Fruit fly (Drosophila melanogaster): Measurements from ENCODE around the gene GC1.

GC1 gene

DNA sequence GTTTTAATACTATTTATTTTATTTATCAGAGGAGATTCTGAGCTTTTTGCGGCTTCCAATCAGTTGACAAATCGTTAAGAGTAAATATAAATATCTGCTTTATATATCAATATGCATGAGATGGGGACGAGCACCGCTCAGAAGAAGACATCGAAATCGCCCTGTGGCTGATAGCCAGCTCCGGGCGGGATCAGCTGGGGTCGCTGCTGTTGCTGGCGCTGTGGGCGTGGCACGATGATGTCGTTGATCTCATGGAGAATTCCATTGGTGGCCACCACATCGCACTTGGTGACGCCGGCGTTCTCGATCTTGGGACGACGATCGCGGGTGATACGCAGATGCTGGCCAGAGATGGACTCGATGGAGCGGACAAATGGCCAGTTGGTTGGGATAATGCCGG, 17.4 kb downstream of the GC1 start:
- TF ChIP-seq CTCF (optimal IDR thresholded peaks at IDR 0.05) (no peak), CG8478 (optimal IDR thresholded peaks at IDR 0.05) (no peak)

DNA sequence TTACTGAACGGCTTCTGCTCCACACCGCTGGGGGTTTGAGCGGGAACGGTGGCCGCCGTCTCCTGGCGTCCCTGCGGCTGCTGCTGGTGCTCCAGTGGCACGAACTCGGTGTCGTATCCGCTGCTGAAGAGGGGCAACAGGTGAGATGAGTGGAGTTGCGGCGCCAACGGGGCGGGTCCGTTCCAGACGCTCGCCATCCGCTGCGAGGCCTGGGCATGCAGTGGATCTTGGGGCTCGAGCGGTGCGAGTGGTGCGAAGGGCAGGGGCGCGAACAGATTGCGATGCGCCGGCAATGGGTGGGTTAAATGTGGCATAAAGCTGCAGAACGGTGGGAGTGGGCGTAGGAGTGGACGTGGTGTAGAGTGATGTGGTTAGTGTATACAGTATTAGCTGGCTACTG, 21.7 kb downstream of the GC1 start:
- no peak for TF ChIP-seq CTCF (optimal IDR thresholded peaks at IDR 0.05)

DNA sequence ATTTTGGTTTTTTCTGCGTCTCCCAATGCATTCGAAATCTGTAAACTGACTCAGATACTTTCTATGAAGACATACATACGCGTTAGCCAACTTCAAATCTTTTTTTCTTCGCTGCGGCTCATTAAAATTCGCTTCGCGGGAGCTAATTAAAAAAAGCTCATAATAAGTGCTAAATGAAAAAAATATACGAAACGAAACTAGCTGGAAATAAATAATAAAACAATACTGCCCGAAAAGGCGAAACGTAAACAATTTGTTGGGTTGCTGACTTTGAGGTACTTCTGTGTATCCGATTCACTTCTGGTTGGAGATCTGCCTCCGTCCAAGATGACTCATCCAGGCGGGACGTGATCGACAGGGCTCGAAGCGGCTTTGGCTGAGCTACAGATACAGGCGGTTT, 22.5 kb downstream of the GC1 start:
- TF ChIP-seq CG8478 (optimal IDR thresholded peaks at IDR 0.05) (no peak), CTCF (optimal IDR thresholded peaks at IDR 0.05) (no peak)

dm6 chr3R:11991538-11992164, 24.1 kb downstream of the GC1 start:
- TF ChIP-seq CTCF (optimal IDR thresholded peaks at IDR 0.05) = no peak
- TF ChIP-seq CG8478 (optimal IDR thresholded peaks at IDR 0.05) = no peak

- no peak for TF ChIP-seq CTCF (optimal IDR thresholded peaks at IDR 0.05)
- TF ChIP-seq CG8478 (optimal IDR thresholded peaks at IDR 0.05) = no peak
Observed at dm6 chr3R:11992934-11993670, 25.6 kb downstream of the GC1 start, which contains the start of gene mfas. mfas (minus strand) TSS chr3R:11993315.

DNA sequence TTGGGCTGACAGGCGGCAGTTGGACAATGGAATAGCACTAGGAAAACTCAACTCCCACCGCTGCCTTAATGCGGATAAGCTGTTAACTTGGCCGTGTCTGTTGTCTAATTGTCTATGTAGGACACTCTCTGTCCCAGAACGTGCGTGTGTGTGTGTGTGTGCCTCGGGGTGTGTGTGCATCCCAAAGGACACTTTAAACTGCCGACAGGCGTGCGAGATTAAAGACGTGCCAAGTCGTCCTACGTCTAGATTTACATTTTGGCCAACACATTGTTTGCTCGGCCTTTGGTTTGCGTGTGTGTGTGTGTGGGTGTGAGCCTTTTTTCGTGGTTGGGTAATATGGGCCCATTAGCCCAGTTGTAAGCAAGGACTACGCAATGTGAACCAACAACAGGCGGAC, 30.6 kb downstream of the GC1 start:
- no peak for TF ChIP-seq CTCF (optimal IDR thresholded peaks at IDR 0.05)
- no peak for TF ChIP-seq CG8478 (optimal IDR thresholded peaks at IDR 0.05)

- no peak for TF ChIP-seq CTCF (optimal IDR thresholded peaks at IDR 0.05)
- no peak for TF ChIP-seq CG8478 (optimal IDR thresholded peaks at IDR 0.05)
Observed at dm6 chr3R:11999074-11999473, 31.6 kb downstream of the GC1 start, which contains the start of gene Ect3. Ect3 (plus strand) TSS chr3R:11999278.

DNA sequence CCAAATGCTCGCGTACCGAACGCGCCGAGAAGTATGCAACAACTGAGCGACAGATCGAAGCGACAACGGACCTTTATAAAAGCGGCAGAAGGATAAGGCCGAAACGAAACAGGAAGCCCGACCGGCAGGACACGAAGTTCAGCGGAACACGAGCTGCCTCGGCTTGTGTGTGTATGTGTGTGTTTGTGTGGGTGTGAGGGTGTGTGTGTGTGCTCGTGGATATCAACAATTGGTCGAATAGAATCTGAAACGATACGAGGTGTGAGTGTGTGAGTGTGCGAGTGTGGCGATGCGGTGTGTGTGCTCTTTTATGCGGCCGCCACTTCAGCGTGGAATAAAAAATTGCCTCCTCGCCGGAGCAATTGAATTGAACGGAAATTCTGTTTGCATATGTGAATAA, 37.9 kb downstream of the GC1 start, which contains the start of gene Tk:
Tk (minus strand) TSS at position 57 of the 400 bp plus-strand sequence.
- TF ChIP-seq CTCF (optimal IDR thresholded peaks at IDR 0.05) = no peak
- TF ChIP-seq CG8478 (optimal IDR thresholded peaks at IDR 0.05) = no peak

dm6 chr3R:12006417-12006816, 38.9 kb downstream of the GC1 start:
- TF ChIP-seq CG8478 (optimal IDR thresholded peaks at IDR 0.05) = no peak

DNA sequence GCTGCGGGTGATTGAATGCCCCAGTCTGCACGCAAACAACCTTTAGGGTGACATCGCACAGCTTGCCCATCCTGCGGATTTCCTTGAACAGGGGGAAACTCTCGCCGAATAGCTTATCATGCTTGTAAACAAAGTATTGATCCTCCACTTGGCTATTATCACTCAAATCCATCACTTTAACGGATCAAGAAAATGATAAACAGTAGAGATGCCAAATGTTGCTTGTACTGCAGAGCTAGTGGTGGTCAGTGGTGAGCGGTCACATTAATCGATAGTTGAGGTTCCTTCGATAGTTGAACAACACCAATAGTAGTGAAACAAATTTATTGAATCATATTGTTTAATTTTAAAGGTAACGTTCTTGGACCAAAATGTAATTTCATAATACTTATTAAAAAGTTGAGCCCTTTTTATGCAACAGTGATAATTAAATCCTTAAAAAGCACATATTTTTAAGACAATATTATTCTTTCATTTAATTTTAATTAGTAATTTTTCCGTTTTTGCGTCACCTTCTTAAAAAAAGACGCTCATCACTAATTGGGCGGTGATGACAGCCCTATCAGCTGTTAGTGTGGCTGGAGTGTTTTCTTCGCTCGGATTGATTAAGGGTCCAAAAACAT, 42.8 kb downstream of the GC1 start, which contains the start of the genes KLHL18 and GCC185:
KLHL18 (minus strand) TSS at position 233 of the 623 bp plus-strand sequence.
GCC185 (plus strand) TSS at position 571 of the 623 bp plus-strand sequence.
- TF ChIP-seq CG8478 (optimal IDR thresholded peaks at IDR 0.05) (no peak), CTCF (optimal IDR thresholded peaks at IDR 0.05) (no peak)

dm6 chr3R:12016828-12017280, 49.3 kb downstream of the GC1 start, which contains the start of the genes DCAF12 and Spt3:
DCAF12 (minus strand) TSS chr3R:12017031.
Spt3 (plus strand) TSS chr3R:12017156.
- TF ChIP-seq CG8478 (optimal IDR thresholded peaks at IDR 0.05) = no peak
- no peak for TF ChIP-seq CTCF (optimal IDR thresholded peaks at IDR 0.05)

dm6 chr3R:12020987-12021386, 53.5 kb downstream of the GC1 start:
- TF ChIP-seq CTCF (optimal IDR thresholded peaks at IDR 0.05) (no peak), CG8478 (optimal IDR thresholded peaks at IDR 0.05) (no peak)

Data from S2 (cell line).